Worm (Caenorhabditis elegans): ENCODE data around the gene spe-10.

DNA sequence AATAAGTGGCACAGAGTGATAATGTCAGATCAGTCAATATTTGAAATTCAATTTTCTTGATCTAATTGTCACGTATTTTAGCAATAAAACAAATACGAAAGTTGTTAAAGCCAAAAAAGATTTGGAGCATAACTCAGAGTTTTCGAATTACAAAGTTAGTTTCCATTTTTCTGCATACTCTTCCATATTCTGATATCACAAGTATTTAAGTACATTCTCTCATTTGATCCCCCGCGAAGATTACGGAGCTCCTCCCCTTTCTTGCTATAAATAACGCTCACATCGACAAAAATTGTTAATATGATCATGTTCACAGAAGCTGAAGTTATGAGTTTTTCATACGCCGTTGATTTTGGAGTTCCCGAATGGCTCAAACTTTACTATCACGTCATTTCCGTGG is 15.8 kb upstream of the spe-10 start, which contains the start of gene sri-20:
- no peak for TF ChIP-seq unc-39 (tag; optimal IDR thresholded peaks at IDR 0.05)
- no peak for TF ChIP-seq nhr-28 (tag; optimal IDR thresholded peaks at IDR 0.05)
- TF ChIP-seq ces-1 (GFP tag; optimal IDR thresholded peaks at IDR 0.05): no peak
- TF ChIP-seq sptf-1 (tag; optimal IDR thresholded peaks at IDR 0.05): no peak
- TF ChIP-seq mab-5 (tag; optimal IDR thresholded peaks at IDR 0.05): no peak
